Worm (Caenorhabditis elegans) whole organism, L3 larva: Measurements from ENCODE around the gene gtf-2F1.

Source experiments
- egl-5 ChIP-seq: fragments of 150-350 bp; optimal IDR thresholded peaks from 2 replicates; lab custom pipeline; 2017; ENCODE audit warnings: missing biosample characterization, missing genetic modification reagents, missing genetic modification characterization, inconsistent platforms
- tbx-2 ChIP-seq: sonication (generic microtip); optimal IDR thresholded peaks from 2 replicates; lab custom pipeline; 2016; ENCODE audit warnings: mild to moderate bottlenecking, missing genetic modification characterization, missing compliant biosample characterization

ce11 chrII:4293027-4293522 is 8.3 kb upstream of the gtf-2F1 start:
- no peak for TF ChIP-seq egl-5 (tag; lab: Kevin White, UChicago)
- TF ChIP-seq tbx-2 = no peak
